Worm (Caenorhabditis elegans) whole organism, L1 larva: ENCODE results near the gene rps-12.

Experiments used
- C16A3.4 ChIP-seq: fragments of 150-350 bp; optimal IDR thresholded peaks from 2 replicates; lab custom pipeline; 2014; ENCODE audit warnings: missing biosample characterization, missing genetic modification characterization
- F16B12.6 ChIP-seq: fragments of 150-350 bp; optimal IDR thresholded peaks from 2 replicates; lab custom pipeline; 2014; ENCODE audit warnings: missing biosample characterization, missing genetic modification characterization
- Y116A8C.19 ChIP-seq: sonication (generic microtip); optimal IDR thresholded peaks from 2 replicates; lab custom pipeline; 2016; ENCODE audit warnings: missing compliant biosample characterization, missing genetic modification characterization, borderline replicate concordance
- aha-1 ChIP-seq: fragments of 150-350 bp; optimal IDR thresholded peaks from 2 replicates; lab custom pipeline; 2014; ENCODE audit warnings: missing biosample characterization, missing genetic modification characterization
- alr-1 ChIP-seq: fragments of 200-800 bp; sonication (Bioruptor generic); optimal IDR thresholded peaks from 2 replicates; lab custom pipeline; 2018; ENCODE audit warnings: borderline replicate concordance, mild to moderate bottlenecking, missing genetic modification characterization, missing compliant biosample characterization
- aly-2 ChIP-seq: fragments of 150-350 bp; optimal IDR thresholded peaks from 2 replicates; lab custom pipeline; 2014; ENCODE audit warnings: missing biosample characterization, missing genetic modification characterization
- ama-1 ChIP-seq: fragments of 150-350 bp; optimal IDR thresholded peaks from 2 replicates; lab custom pipeline; 2014
- ceh-63 ChIP-seq: fragments of 200-800 bp; sonication (Bioruptor generic); optimal IDR thresholded peaks from 2 replicates; lab custom pipeline; 2018; ENCODE audit warnings: mild to moderate bottlenecking, missing genetic modification characterization, missing compliant biosample characterization
- ceh-8 ChIP-seq: fragments of 200-800 bp; sonication (Bioruptor generic); optimal IDR thresholded peaks from 2 replicates; lab custom pipeline; 2018; ENCODE audit warnings: mild to moderate bottlenecking, missing genetic modification characterization, moderate library complexity, missing compliant biosample characterization
- ceh-82 ChIP-seq, 3 experiments: fragments of 150-350 bp in 1 of 3; sonication (generic microtip) in 2 of 3; optimal IDR thresholded peaks; 2 replicates each; lab custom pipeline; 2014 to 2017; ENCODE audit warnings: missing biosample characterization in 3 of 3, missing genetic modification characterization in 3 of 3
- ceh-88 ChIP-seq: fragments of 200-800 bp; sonication (Bioruptor generic); IDR thresholded peaks from 2 replicates; pipeline ENCODE4 v1.3.6; 2022; ENCODE audit warnings: missing genetic modification characterization, missing compliant biosample characterization
- ceh-90 ChIP-seq: sonication (generic microtip); optimal IDR thresholded peaks from 2 replicates; lab custom pipeline; 2016; ENCODE audit warnings: missing genetic modification characterization, missing compliant biosample characterization
- efl-3 ChIP-seq: fragments of 200-800 bp; sonication (Bioruptor generic); optimal IDR thresholded peaks from 2 replicates; lab custom pipeline; 2018; ENCODE audit warnings: mild to moderate bottlenecking, missing genetic modification characterization, missing compliant biosample characterization
- egl-13 ChIP-seq: sonication (generic microtip); optimal IDR thresholded peaks from 2 replicates; lab custom pipeline; 2016; ENCODE audit warnings: missing genotype, missing genetic modification reagents, missing genetic modification characterization, missing compliant biosample characterization
- egl-27 ChIP-seq, 2 experiments: fragments of 150-350 bp in 1 of 2; sonication (generic microtip); optimal IDR thresholded peaks; 3 replicates each; lab custom pipeline; 2017 to 2018; ENCODE audit warnings: missing biosample characterization in 2 of 2, missing genetic modification characterization in 2 of 2, missing genetic modification reagents in 2 of 2
- elt-2 ChIP-seq: sonication (generic microtip); optimal IDR thresholded peaks from 2 replicates; lab custom pipeline; 2016; ENCODE audit warnings: missing genetic modification characterization, mild to moderate bottlenecking, inconsistent platforms, missing compliant biosample characterization, missing genetic modification reagents
- elt-3 ChIP-seq, 6 experiments: fragments of 150-350 bp in 1 of 6; sonication (generic microtip); optimal IDR thresholded peaks; 2 replicates each; lab custom pipeline; 2017 to 2018; ENCODE audit warnings: missing biosample characterization in 6 of 6, missing genetic modification characterization in 6 of 6, inconsistent platforms in 1 of 6
- ets-5 ChIP-seq: fragments of 200-800 bp; sonication (Bioruptor generic); IDR thresholded peaks from 2 replicates; pipeline ENCODE4 v1.3.6; 2022; ENCODE audit warnings: missing genetic modification characterization, missing compliant biosample characterization
- fkh-10 ChIP-seq: sonication (generic microtip); optimal IDR thresholded peaks from 2 replicates; lab custom pipeline; 2017; ENCODE audit warnings: missing biosample characterization, missing genetic modification reagents, missing genetic modification characterization
- fkh-8 ChIP-seq: sonication (generic microtip); optimal IDR thresholded peaks from 2 replicates; lab custom pipeline; 2016; ENCODE audit warnings: mild to moderate bottlenecking, missing genetic modification characterization, missing compliant biosample characterization
- fos-1 ChIP-seq: fragments of 150-350 bp; optimal IDR thresholded peaks from 2 replicates; lab custom pipeline; 2014; ENCODE audit warnings: missing biosample characterization, missing genetic modification characterization
- grh-1 ChIP-seq: fragments of 200-800 bp; sonication (Bioruptor generic); IDR thresholded peaks from 2 replicates; pipeline ENCODE4 v1.3.6; 2022; ENCODE audit warnings: missing genetic modification reagents, missing genetic modification characterization, missing compliant biosample characterization
- hlh-17 ChIP-seq: fragments of 200-800 bp; sonication (Bioruptor generic); optimal IDR thresholded peaks from 2 replicates; lab custom pipeline; 2018; ENCODE audit warnings: missing genetic modification characterization, mild to moderate bottlenecking, missing compliant biosample characterization, moderate library complexity, borderline replicate concordance
- hlh-4 ChIP-seq: sonication (generic microtip); optimal IDR thresholded peaks from 2 replicates; lab custom pipeline; 2016; ENCODE audit warnings: mild to moderate bottlenecking, missing genetic modification characterization, missing compliant biosample characterization
- hpl-2 ChIP-seq: fragments of 150-350 bp; optimal IDR thresholded peaks from 2 replicates; lab custom pipeline; 2014; ENCODE audit warnings: missing biosample characterization, missing genetic modification reagents, missing genetic modification characterization
- irx-1 ChIP-seq: sonication (generic microtip); optimal IDR thresholded peaks from 2 replicates; lab custom pipeline; 2016; ENCODE audit warnings: missing genetic modification characterization, missing compliant biosample characterization
- isw-1 ChIP-seq: fragments of 200-800 bp; sonication (Bioruptor generic); IDR thresholded peaks from 2 replicates; pipeline ENCODE4 v1.3.6; 2022; ENCODE audit warnings: missing genetic modification characterization, missing compliant biosample characterization
- jun-1 ChIP-seq: fragments of 150-350 bp; optimal IDR thresholded peaks from 2 replicates; lab custom pipeline; 2014; ENCODE audit warnings: missing biosample characterization, missing genetic modification reagents, missing genetic modification characterization
- lin-13 ChIP-seq: fragments of 150-350 bp; optimal IDR thresholded peaks from 2 replicates; lab custom pipeline; 2014; ENCODE audit warnings: missing biosample characterization, missing genetic modification reagents, missing genetic modification characterization
- lin-14 ChIP-seq: fragments of 200-800 bp; sonication (Bioruptor generic); optimal IDR thresholded peaks from 2 replicates; lab custom pipeline; 2018; ENCODE audit warnings: mild to moderate bottlenecking, missing genetic modification characterization, moderate library complexity, missing compliant biosample characterization
- lin-15B ChIP-seq: fragments of 150-350 bp; sonication (generic microtip); optimal IDR thresholded peaks from 3 replicates; lab custom pipeline; 2014; ENCODE audit warnings: missing biosample characterization, missing genetic modification characterization
- lir-3 ChIP-seq: sonication (generic microtip); optimal IDR thresholded peaks from 2 replicates; lab custom pipeline; 2016; ENCODE audit warnings: mild to moderate bottlenecking, missing genetic modification characterization, moderate library complexity, missing compliant biosample characterization; ENCODE audit not compliant: poor library complexity
- lsy-2 ChIP-seq, 2 experiments: fragments of 150-350 bp; optimal IDR thresholded peaks; 2 replicates each; lab custom pipeline; 2014; ENCODE audit warnings: missing biosample characterization in 2 of 2, missing genetic modification characterization in 2 of 2
- mab-9 ChIP-seq: fragments of 200-800 bp; sonication (Bioruptor generic); IDR thresholded peaks from 2 replicates; pipeline ENCODE4 v1.3.6; 2022; ENCODE audit warnings: missing genetic modification reagents, missing genetic modification characterization, missing compliant biosample characterization
- mdl-1 ChIP-seq, 2 experiments: fragments of 150-350 bp; optimal IDR thresholded peaks; 2 replicates each; lab custom pipeline; 2014 to 2017; ENCODE audit warnings: missing biosample characterization in 2 of 2, missing genetic modification characterization in 2 of 2, inconsistent platforms in 1 of 2
- mef-2 ChIP-seq: fragments of 150-350 bp; optimal IDR thresholded peaks from 2 replicates; lab custom pipeline; 2014; ENCODE audit warnings: missing biosample characterization, missing genetic modification characterization
- nhr-12 ChIP-seq: sonication (generic microtip); optimal IDR thresholded peaks from 2 replicates; lab custom pipeline; 2017; ENCODE audit warnings: missing biosample characterization, missing genetic modification characterization
- nhr-20 ChIP-seq: sonication (generic microtip); optimal IDR thresholded peaks from 2 replicates; lab custom pipeline; 2016; ENCODE audit warnings: mild to moderate bottlenecking, missing genetic modification characterization, missing compliant biosample characterization
- nhr-28 ChIP-seq: fragments of 150-350 bp; optimal IDR thresholded peaks from 2 replicates; lab custom pipeline; 2014; ENCODE audit warnings: missing biosample characterization, missing genetic modification characterization
- nhr-47 ChIP-seq: sonication (generic microtip); optimal IDR thresholded peaks from 2 replicates; lab custom pipeline; 2016; ENCODE audit warnings: mild to moderate bottlenecking, missing genetic modification characterization, moderate library complexity, missing compliant biosample characterization
- pax-3 ChIP-seq: fragments of 200-800 bp; sonication (Bioruptor generic); optimal IDR thresholded peaks from 2 replicates; lab custom pipeline; 2018; ENCODE audit warnings: mild to moderate bottlenecking, missing genetic modification characterization, moderate library complexity, missing compliant biosample characterization
- rnt-1 ChIP-seq: sonication (generic microtip); optimal IDR thresholded peaks from 2 replicates; lab custom pipeline; 2016; ENCODE audit warnings: mild to moderate bottlenecking, missing genetic modification characterization, moderate library complexity, missing compliant biosample characterization
- skn-1 ChIP-seq: fragments of 150-350 bp; optimal IDR thresholded peaks from 2 replicates; lab custom pipeline; 2014; ENCODE audit warnings: missing biosample characterization, missing genetic modification characterization
- snpc-4 ChIP-seq: fragments of 150-350 bp; optimal IDR thresholded peaks from 2 replicates; lab custom pipeline; 2014; ENCODE audit warnings: missing biosample characterization, missing genetic modification characterization
- snu-23 ChIP-seq: sonication (generic microtip); optimal IDR thresholded peaks from 2 replicates; lab custom pipeline; 2016; ENCODE audit warnings: missing genetic modification characterization, missing compliant biosample characterization
- swsn-7 ChIP-seq: sonication (generic microtip); optimal IDR thresholded peaks from 2 replicates; lab custom pipeline; 2016; ENCODE audit warnings: missing genetic modification characterization, missing compliant biosample characterization
- tbx-2 ChIP-seq: sonication (generic microtip); optimal IDR thresholded peaks from 2 replicates; lab custom pipeline; 2016; ENCODE audit warnings: missing genetic modification characterization, missing compliant biosample characterization
- tlp-1 ChIP-seq: fragments of 150-350 bp; optimal IDR thresholded peaks from 2 replicates; lab custom pipeline; 2014; ENCODE audit warnings: missing biosample characterization, missing genetic modification characterization
- unc-30 ChIP-seq: sonication (generic microtip); optimal IDR thresholded peaks from 2 replicates; lab custom pipeline; 2017; ENCODE audit warnings: missing biosample characterization, missing genetic modification characterization
- unc-62 ChIP-seq: fragments of 150-350 bp; optimal IDR thresholded peaks from 2 replicates; lab custom pipeline; 2014; ENCODE audit warnings: missing biosample characterization, missing genetic modification reagents, missing genetic modification characterization
- unc-86 ChIP-seq: sonication (generic microtip); optimal IDR thresholded peaks from 2 replicates; lab custom pipeline; 2016; ENCODE audit warnings: missing genetic modification characterization, missing compliant biosample characterization
- unc-98 ChIP-seq: fragments of 200-800 bp; sonication (Bioruptor generic); IDR thresholded peaks from 2 replicates; pipeline ENCODE4 v1.3.6; 2022; ENCODE audit warnings: missing genetic modification characterization, missing compliant biosample characterization
- xbp-1 ChIP-seq: sonication (generic microtip); optimal IDR thresholded peaks from 2 replicates; lab custom pipeline; 2016; ENCODE audit warnings: missing genetic modification characterization, missing compliant biosample characterization
- zag-1 ChIP-seq: fragments of 150-350 bp; optimal IDR thresholded peaks from 2 replicates; lab custom pipeline; 2014; ENCODE audit warnings: missing biosample characterization, missing genetic modification characterization

The rps-12 gene

DNA sequence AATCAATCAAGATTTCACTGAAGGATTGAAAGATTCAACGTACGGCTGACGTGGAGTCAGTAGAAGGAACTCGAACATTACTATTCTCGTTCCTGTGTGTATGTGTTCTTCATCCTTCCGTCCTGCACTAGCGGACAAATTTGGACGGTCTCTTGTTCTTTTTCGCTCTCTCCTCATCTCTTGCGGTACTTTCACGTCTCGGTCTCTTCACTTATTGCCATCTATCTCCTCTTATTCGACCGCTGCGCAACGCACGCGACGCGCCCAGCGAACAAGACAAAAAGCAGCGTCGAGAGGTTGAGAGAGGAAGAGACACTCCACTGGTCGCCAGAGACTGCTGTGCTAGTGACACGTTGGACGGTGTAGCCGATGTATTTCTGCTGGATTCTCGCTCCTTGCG, 36.4 kb downstream of the rps-12 start:
- TF ChIP-seq unc-62 (GFP tag; lab: Kevin White, UChicago) (no peak), mab-9 (GFP tag; lab: Robert Waterston, UW) (no peak), ets-5 (GFP tag; lab: Robert Waterston, UW) (no peak), irx-1 (tag; lab: Kevin White, UChicago) (no peak), ceh-63 (GFP tag; lab: Kevin White, UChicago) (no peak), isw-1 (GFP tag; lab: Robert Waterston, UW) (peak; percentile 39; the same call in 1 of the 2 replicates), ceh-90 (tag; lab: Kevin White, UChicago) (no peak), swsn-7 (tag; lab: Kevin White, UChicago) (peak; percentile 56), lir-3 (no peak), hpl-2 (GFP tag; lab: Kevin White, UChicago) (no peak), zag-1 (tag; lab: Kevin White, UChicago) (no peak), egl-27 (tag; optimal IDR thresholded peaks at IDR 0.05; lab: Kevin White, UChicago) (no peak), ceh-88 (GFP tag; lab: Robert Waterston, UW) (no peak), aha-1 (tag; lab: Kevin White, UChicago) (no peak), F16B12.6 (tag; lab: Kevin White, UChicago) (no peak), nhr-47 (tag; lab: Kevin White, UChicago) (peak; percentile 40), unc-30 (no peak), nhr-28 (no peak), skn-1 (peak; percentile 54), unc-86 (tag; lab: Kevin White, UChicago) (peak; percentile 35), jun-1 (peak; percentile 18), efl-3 (GFP tag; lab: Kevin White, UChicago) (no peak), aly-2 (tag; lab: Kevin White, UChicago) (no peak), fos-1 (peak; percentile 28), nhr-12 (no peak), Y116A8C.19 (no peak), snu-23 (GFP tag; lab: Kevin White, UChicago) (peak; percentile 67), unc-98 (GFP tag; lab: Robert Waterston, UW) (no peak), lin-14 (GFP tag; lab: Kevin White, UChicago) (peak; percentile 90), grh-1 (no peak), ama-1 (no peak), lin-13 (GFP tag; lab: Kevin White, UChicago) (no peak), tlp-1 (tag; lab: Kevin White, UChicago) (no peak), snpc-4 (tag; lab: Kevin White, UChicago) (peak; percentile 31), fkh-8 (peak; percentile 49), pax-3 (no peak), fkh-10 (GFP tag; lab: Kevin White, UChicago) (peak; percentile 10), ceh-8 (GFP tag; lab: Kevin White, UChicago) (no peak), mdl-1 (tag; optimal IDR thresholded peaks at IDR 0.05; lab: Kevin White, UChicago) (peak in 1 of 2 experiments; percentile 62), elt-2 (tag; lab: Kevin White, UChicago) (no peak), nhr-20 (peak; percentile 5), alr-1 (tag; lab: Kevin White, UChicago) (no peak), lsy-2 (tag; optimal IDR thresholded peaks at IDR 0.05; lab: Kevin White, UChicago) (peak; percentile 50 to 84), egl-13 (no peak), lin-15B (peak; percentile 24), ceh-82 (tag; optimal IDR thresholded peaks at IDR 0.05; lab: Kevin White, UChicago) (peak; percentile 7 to 87 (median 68)), tbx-2 (tag; lab: Kevin White, UChicago) (peak; percentile 46), hlh-17 (no peak), mef-2 (tag; lab: Kevin White, UChicago) (no peak), elt-3 (tag; optimal IDR thresholded peaks at IDR 0.05; lab: Kevin White, UChicago) (peak in 1 of 6 experiments; percentile 44), C16A3.4 (tag; lab: Kevin White, UChicago) (peak; percentile 57), hlh-4 (no peak), xbp-1 (tag; lab: Kevin White, UChicago) (peak; percentile 36), rnt-1 (tag; lab: Kevin White, UChicago) (peak; percentile 75)
